Worm (Caenorhabditis elegans) whole organism, early embryonic: ENCODE measurements around the gene acy-2.

ENCODE experiments used
- aly-1 ChIP-seq: sonication (generic microtip); optimal IDR thresholded peaks from 2 replicates; lab custom pipeline; 2016; ENCODE audit warnings: missing genetic modification characterization, missing compliant biosample characterization
- ceh-36 ChIP-seq: sonication (generic microtip); optimal IDR thresholded peaks from 2 replicates; lab custom pipeline; 2016; ENCODE audit warnings: missing genetic modification characterization, inconsistent platforms, missing compliant biosample characterization
- hmg-4 ChIP-seq: fragments of 200-800 bp; sonication (Bioruptor generic); optimal IDR thresholded peaks from 2 replicates; lab custom pipeline; 2018; ENCODE audit warnings: mild to moderate bottlenecking, missing genetic modification characterization, missing compliant biosample characterization
- tbx-37 ChIP-seq: fragments of 200-800 bp; sonication (Bioruptor generic); conservative IDR thresholded peaks from 2 replicates; pipeline ENCODE4 v1.3.6; 2022; ENCODE audit warnings: missing genetic modification reagents, missing genetic modification characterization, missing compliant biosample characterization

DNA sequence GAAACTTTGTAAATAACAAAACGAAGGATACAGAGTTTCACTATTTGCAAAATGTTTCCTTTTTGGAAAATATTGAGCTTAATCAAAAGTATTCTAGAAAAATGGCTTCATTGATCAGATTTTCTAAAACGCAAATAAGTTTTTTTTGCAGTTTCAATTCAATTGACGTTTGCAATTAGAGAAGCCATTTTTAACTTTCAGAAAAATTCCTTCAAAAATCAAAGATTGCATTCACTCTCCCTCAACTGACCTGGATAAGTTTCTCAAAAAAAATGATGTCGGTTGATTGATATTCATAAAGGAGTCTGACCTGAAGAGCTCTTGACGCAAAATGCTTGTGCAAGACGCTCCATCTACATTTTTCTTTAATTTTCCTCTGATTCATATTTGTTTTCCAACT is 2.1 kb upstream of the acy-2 start:
- TF ChIP-seq ceh-36 (tag; lab: Kevin White, UChicago) (no peak), aly-1 (no peak), hmg-4 (no peak), tbx-37 (GFP tag; lab: Robert Waterston, UW) (no peak)
